Worm (Caenorhabditis elegans): ENCODE data around the gene ocr-3.

DNA sequence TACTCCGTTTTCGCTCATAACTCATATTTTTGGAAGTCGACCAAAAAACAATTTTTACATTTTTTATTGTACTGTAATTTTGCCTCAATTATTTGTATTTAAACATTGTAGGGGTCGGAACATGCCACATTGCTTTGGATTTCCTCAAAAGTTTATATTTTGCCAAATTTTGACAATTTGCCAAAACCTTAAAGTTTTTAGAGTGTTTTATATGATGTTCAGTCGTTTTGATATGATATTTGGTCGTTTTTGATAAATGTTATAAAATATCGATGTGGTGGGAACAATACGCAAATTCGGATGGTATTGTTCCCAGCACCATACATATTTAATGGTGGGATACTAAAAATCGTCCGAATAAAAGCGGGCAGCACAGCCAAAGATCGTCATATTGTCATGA is 4.4 kb upstream of the ocr-3 start, which contains the start of gene T10B10.9:
- TF ChIP-seq nhr-76 (tag; optimal IDR thresholded peaks at IDR 0.05): no peak
- no peak for TF ChIP-seq lin-13 (tag; optimal IDR thresholded peaks at IDR 0.05)
- no peak for TF ChIP-seq sptf-1 (tag; optimal IDR thresholded peaks at IDR 0.05)
- TF ChIP-seq mls-2 (tag; optimal IDR thresholded peaks at IDR 0.05): no peak
- no peak for TF ChIP-seq unc-120 (tag; optimal IDR thresholded peaks at IDR 0.05; ENCODE audit: poor library complexity, severe bottlenecking)
- no peak for TF ChIP-seq ztf-11 (tag; optimal IDR thresholded peaks at IDR 0.05)
- TF ChIP-seq bed-3 (GFP tag; optimal IDR thresholded peaks at IDR 0.05): no peak
- no peak for TF ChIP-seq pha-4 (tag; optimal IDR thresholded peaks at IDR 0.05)

Measured in whole organism, mixed stage, embryonic.